Fruit fly (Drosophila melanogaster) whole organism, wandering third instar larva: ENCODE results near the gene Adi1.
A peak's percentile ranks its signal among the peaks of the same experiment; 100 is the strongest.

Source experiments
- HLH106 ChIP-seq: fragments of 200-800 bp; optimal IDR thresholded peaks from 3 replicates; lab custom pipeline; 2019; ENCODE audit warnings: missing biosample characterization, mild to moderate bottlenecking, missing genetic modification characterization, moderate library complexity
- psq ChIP-seq: fragments of 200-800 bp; sonication (Bioruptor generic); optimal IDR thresholded peaks from 3 replicates; lab custom pipeline; 2017; ENCODE audit warnings: missing biosample characterization, mild to moderate bottlenecking, missing genetic modification characterization, moderate library complexity

DNA sequence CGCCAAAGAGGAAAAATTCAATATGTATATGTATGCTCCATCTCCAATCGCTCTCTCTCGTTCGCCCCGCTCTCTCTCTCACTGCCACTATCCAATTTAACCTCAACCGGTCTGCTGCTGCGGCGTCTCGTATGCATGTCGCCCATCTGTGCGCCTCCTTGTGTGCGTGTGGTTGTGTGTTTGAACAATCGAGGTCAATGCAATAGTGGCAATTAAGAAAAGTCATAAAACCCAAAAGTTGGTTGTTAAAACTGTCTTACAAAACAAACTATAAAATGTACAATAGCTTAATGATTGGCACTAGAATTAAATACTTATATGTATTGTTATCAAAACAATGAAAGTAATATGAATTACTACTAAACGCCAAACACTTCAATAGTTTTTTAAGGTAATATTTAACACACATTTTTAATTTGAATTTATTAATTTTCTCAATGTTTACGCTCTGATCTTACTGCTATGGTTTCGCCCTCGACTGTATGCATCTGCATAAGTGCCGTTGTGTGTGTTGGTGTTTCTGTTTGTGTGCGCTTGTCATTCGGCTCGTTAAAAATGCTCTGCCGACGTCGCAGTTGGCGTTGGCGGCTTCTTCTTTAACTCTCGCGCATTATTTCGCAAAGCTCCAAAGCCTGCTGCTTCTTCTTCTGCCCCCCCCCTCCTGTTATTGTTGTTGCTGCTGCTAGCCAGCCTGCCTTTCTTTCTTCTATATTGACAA, 2.4 kb downstream of the Adi1 start:
- TF ChIP-seq HLH106 (peak; percentile 99), psq (GFP tag; lab: Kevin White, UChicago) (peak; percentile 97)
